Worm (Caenorhabditis elegans) whole organism, midembryonic: ENCODE data around the gene nspb-1.

ENCODE experiments used
- T22C8.4 ChIP-seq: fragments of 200-800 bp; sonication (Bioruptor generic); IDR thresholded peaks from 2 replicates; pipeline ENCODE4 v1.3.6; 2022; ENCODE audit warnings: missing genetic modification characterization, missing compliant biosample characterization
- klf-2 ChIP-seq: fragments of 200-800 bp; sonication (Bioruptor generic); conservative IDR thresholded peaks from 2 replicates; pipeline ENCODE4 v1.3.6; 2022; ENCODE audit warnings: missing genetic modification reagents, missing genetic modification characterization, missing compliant biosample characterization
- med-1 ChIP-seq: sonication (generic microtip); optimal IDR thresholded peaks from 2 replicates; lab custom pipeline; 2017; ENCODE audit warnings: missing genetic modification characterization, mild to moderate bottlenecking, missing compliant biosample characterization, antibody characterized with exemption, missing genetic modification reagents; ENCODE audit not compliant: insufficient read depth
- ref-1 ChIP-seq: fragments of 200-800 bp; sonication (Bioruptor generic); conservative IDR thresholded peaks from 2 replicates; pipeline ENCODE4 v1.3.6; 2022; ENCODE audit warnings: missing genetic modification reagents, missing genetic modification characterization, missing compliant biosample characterization
- tab-1 ChIP-seq: fragments of 200-800 bp; sonication (Bioruptor generic); IDR thresholded peaks from 2 replicates; pipeline ENCODE4 v1.3.6; 2022; ENCODE audit warnings: missing genetic modification characterization, missing compliant biosample characterization

DNA sequence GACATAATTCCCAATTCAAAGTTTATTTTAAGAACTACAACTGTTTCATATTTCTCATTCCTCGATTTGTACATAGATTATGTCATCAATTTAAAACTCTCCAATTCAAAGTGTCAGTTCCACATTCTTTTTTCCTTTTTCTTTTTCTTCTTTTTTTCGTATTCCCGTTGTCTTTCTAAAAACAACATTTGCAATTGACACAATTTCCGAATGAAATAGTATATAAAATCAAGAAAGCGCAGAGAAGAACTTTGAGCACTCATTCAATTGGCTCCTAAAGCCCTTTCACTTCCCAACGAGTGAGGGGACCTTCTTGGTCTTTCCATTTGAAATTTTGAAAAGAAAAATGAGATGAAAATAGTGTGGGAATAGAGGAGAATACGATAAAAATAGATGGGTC is 43.5 kb downstream of the nspb-1 start:
- no peak for TF ChIP-seq med-1 (GFP tag; lab: Kevin White, UChicago)
- no peak for TF ChIP-seq klf-2 (GFP tag; lab: Robert Waterston, UW)
- TF ChIP-seq tab-1 (GFP tag; lab: Robert Waterston, UW) = no peak
- no peak for TF ChIP-seq T22C8.4
- TF ChIP-seq ref-1 (GFP tag; lab: Robert Waterston, UW) = no peak
